Fruit fly (Drosophila melanogaster) whole organism, adult: ENCODE data around the gene Nup58.

Source experiments
- CG11617 ChIP-seq: fragments of 200-800 bp; sonication (Bioruptor generic); optimal IDR thresholded peaks from 2 replicates; lab custom pipeline; 2017; ENCODE audit warnings: mild to moderate bottlenecking, missing biosample characterization, missing genetic modification reagents, missing genetic modification characterization
- CG12768 ChIP-seq: fragments of 200-800 bp; sonication (Bioruptor generic); optimal IDR thresholded peaks from 2 replicates; lab custom pipeline; 2017; ENCODE audit warnings: missing biosample characterization, missing genetic modification characterization, mild to moderate bottlenecking, moderate library complexity, missing genetic modification reagents
- CG33017 ChIP-seq: fragments of 200-800 bp; sonication (Bioruptor generic); optimal IDR thresholded peaks from 2 replicates; lab custom pipeline; 2018; ENCODE audit warnings: missing biosample characterization, mild to moderate bottlenecking, missing genetic modification characterization, moderate library complexity
- CG5204 ChIP-seq: fragments of 200-800 bp; sonication (Bioruptor generic); optimal IDR thresholded peaks from 2 replicates; lab custom pipeline; 2016; ENCODE audit warnings: missing biosample characterization, missing genetic modification characterization
- CG7101 ChIP-seq: fragments of 200-800 bp; sonication (Bioruptor generic); optimal IDR thresholded peaks from 2 replicates; lab custom pipeline; 2018; ENCODE audit warnings: missing biosample characterization, mild to moderate bottlenecking, missing genetic modification characterization, moderate library complexity
- Crg-1 ChIP-seq: fragments of 200-800 bp; sonication (Bioruptor generic); optimal IDR thresholded peaks from 2 replicates; lab custom pipeline; 2016; ENCODE audit warnings: missing biosample characterization, missing genetic modification characterization
- Hr96 ChIP-seq: fragments of 200-800 bp; sonication (Bioruptor generic); optimal IDR thresholded peaks from 2 replicates; lab custom pipeline; 2016; ENCODE audit warnings: missing biosample characterization, missing genetic modification characterization
- Mnt ChIP-seq: fragments of 200-800 bp; sonication (Bioruptor generic); optimal IDR thresholded peaks from 2 replicates; lab custom pipeline; 2016; ENCODE audit warnings: missing biosample characterization, mild to moderate bottlenecking, missing genetic modification characterization
- cic ChIP-seq: fragments of 200-800 bp; sonication (Bioruptor generic); optimal IDR thresholded peaks from 2 replicates; lab custom pipeline; 2017; ENCODE audit warnings: missing biosample characterization, mild to moderate bottlenecking, missing genetic modification characterization, moderate library complexity
- cnc ChIP-seq, 2 experiments: fragments of >200 bp; optimal IDR thresholded peaks; 2 replicates each; lab custom pipeline; 2017
- ovo ChIP-seq: fragments of 200-800 bp; sonication (Bioruptor generic); optimal IDR thresholded peaks from 2 replicates; lab custom pipeline; 2016; ENCODE audit warnings: missing biosample characterization, missing genetic modification characterization

- no peak for TF ChIP-seq CG7101
- peak; percentile 91 for TF ChIP-seq cic (GFP tag; lab: Kevin White, UChicago)
- no peak for TF ChIP-seq cnc (optimal IDR thresholded peaks at IDR 0.05; lab: Kevin White, UChicago)
- peak; percentile 98 for TF ChIP-seq Mnt (GFP tag; lab: Kevin White, UChicago)
- TF ChIP-seq CG12768 (GFP tag; lab: Kevin White, UChicago): peak; percentile 9
- TF ChIP-seq CG33017 (tag; lab: Kevin White, UChicago): no peak
- no peak for TF ChIP-seq CG5204 (GFP tag; lab: Kevin White, UChicago)
- TF ChIP-seq Crg-1 (GFP tag; lab: Kevin White, UChicago): no peak
- no peak for TF ChIP-seq CG11617 (GFP tag; lab: Kevin White, UChicago)
- peak; percentile 100 for TF ChIP-seq ovo (GFP tag; lab: Kevin White, UChicago)
- no peak for TF ChIP-seq Hr96 (GFP tag; lab: Kevin White, UChicago)
Observed at dm6 chr3R:19641058-19641457, 3.8 kb upstream of the Nup58 start.
